Worm (Caenorhabditis elegans) whole organism, midembryonic: Measurements from ENCODE around the gene F48G7.10.

Experiments
- T22C8.4 ChIP-seq: fragments of 200-800 bp; sonication (Bioruptor generic); IDR thresholded peaks from 2 replicates; pipeline ENCODE4 v1.3.6; 2022; ENCODE audit warnings: missing genetic modification characterization, missing compliant biosample characterization
- cog-1 ChIP-seq: sonication (generic microtip); optimal IDR thresholded peaks from 2 replicates; lab custom pipeline; 2016; ENCODE audit warnings: missing genetic modification characterization, missing compliant biosample characterization
- flt-1 ChIP-seq: fragments of 200-800 bp; sonication (Bioruptor generic); IDR thresholded peaks from 2 replicates; pipeline ENCODE4 v1.3.6; 2022; ENCODE audit warnings: missing genetic modification characterization, missing compliant biosample characterization
- klf-2 ChIP-seq: fragments of 200-800 bp; sonication (Bioruptor generic); conservative IDR thresholded peaks from 2 replicates; pipeline ENCODE4 v1.3.6; 2022; ENCODE audit warnings: missing genetic modification reagents, missing genetic modification characterization, missing compliant biosample characterization
- med-1 ChIP-seq: sonication (generic microtip); optimal IDR thresholded peaks from 2 replicates; lab custom pipeline; 2017; ENCODE audit warnings: missing genetic modification characterization, mild to moderate bottlenecking, missing compliant biosample characterization, antibody characterized with exemption, missing genetic modification reagents; ENCODE audit not compliant: insufficient read depth
- ref-1 ChIP-seq: fragments of 200-800 bp; sonication (Bioruptor generic); conservative IDR thresholded peaks from 2 replicates; pipeline ENCODE4 v1.3.6; 2022; ENCODE audit warnings: missing genetic modification reagents, missing genetic modification characterization, missing compliant biosample characterization
- tab-1 ChIP-seq: fragments of 200-800 bp; sonication (Bioruptor generic); IDR thresholded peaks from 2 replicates; pipeline ENCODE4 v1.3.6; 2022; ENCODE audit warnings: missing genetic modification characterization, missing compliant biosample characterization
- ztf-23 ChIP-seq: fragments of 200-800 bp; sonication (Bioruptor generic); IDR thresholded peaks from 2 replicates; pipeline ENCODE4 v1.3.6; 2022; ENCODE audit warnings: missing genetic modification reagents, missing genetic modification characterization, missing compliant biosample characterization
- ztf-29 ChIP-seq: fragments of 200-800 bp; sonication (Bioruptor generic); IDR thresholded peaks from 2 replicates; pipeline ENCODE4 v1.3.6; 2022; ENCODE audit warnings: missing genetic modification reagents, missing genetic modification characterization, missing compliant biosample characterization

The F48G7.10 gene

ce11 chrV:634855-635254, at the start of gene F48G7.10:
TSS of gene F48G7.10 (minus strand) at chrV:634955.
- TF ChIP-seq ztf-23 (no peak), tab-1 (GFP tag; lab: Robert Waterston, UW) (no peak), klf-2 (no peak), ztf-29 (no peak), ref-1 (GFP tag; lab: Robert Waterston, UW) (no peak), cog-1 (tag; lab: Kevin White, UChicago) (no peak), T22C8.4 (GFP tag; lab: Robert Waterston, UW) (no peak), flt-1 (GFP tag; lab: Robert Waterston, UW) (no peak), med-1 (GFP tag; lab: Kevin White, UChicago) (no peak)

DNA sequence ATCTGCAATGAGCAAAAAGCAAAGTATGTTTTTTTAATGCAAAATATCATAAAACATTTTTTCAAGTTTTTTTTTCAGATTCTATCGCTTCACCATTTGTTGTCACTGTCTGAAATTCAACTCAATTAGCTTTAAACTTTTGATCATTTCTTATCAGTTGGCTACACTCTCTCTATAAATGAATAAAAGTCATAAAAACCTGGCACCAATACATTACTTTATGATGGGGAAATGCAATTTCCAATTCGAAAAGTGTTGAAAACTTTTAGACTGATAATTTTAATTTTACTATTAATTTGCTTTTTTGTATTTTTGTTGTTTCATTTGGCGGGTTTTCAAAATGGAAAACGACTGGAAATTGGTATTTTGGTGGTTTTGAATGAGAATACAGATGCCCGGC, 49.1 kb upstream of the F48G7.10 start, which contains the start of gene F31F4.1:
Gene F31F4.1 (plus strand): TSS at position 203 of the 400 bp plus-strand sequence.
- TF ChIP-seq klf-2: no peak
- TF ChIP-seq T22C8.4 (GFP tag; lab: Robert Waterston, UW): no peak
- no peak for TF ChIP-seq med-1 (GFP tag; lab: Kevin White, UChicago)

DNA sequence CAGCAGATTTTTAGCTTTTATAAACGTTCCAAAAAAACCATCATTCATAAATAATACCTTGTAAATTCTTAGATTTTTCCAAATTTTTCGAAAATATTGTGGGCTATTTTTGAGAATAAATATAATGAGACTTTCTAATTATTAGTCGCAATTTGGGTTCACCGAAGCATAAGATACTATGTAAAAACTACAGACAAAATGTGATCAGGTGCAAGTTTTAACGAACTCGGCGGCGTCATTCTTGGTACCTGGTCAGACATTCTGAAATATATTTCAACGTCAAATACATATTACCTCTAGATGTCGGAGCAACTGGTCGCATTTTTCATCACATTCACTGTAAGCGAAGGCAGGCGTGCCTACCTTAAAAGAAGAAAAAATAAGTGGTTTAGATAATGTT, 47.3 kb upstream of the F48G7.10 start, which contains the start of gene srx-23:
Gene srx-23 (plus strand): TSS at position 301 of the 400 bp plus-strand sequence.
- no peak for TF ChIP-seq klf-2
- no peak for TF ChIP-seq ztf-29

- TF ChIP-seq med-1 (GFP tag; lab: Kevin White, UChicago) (no peak), ref-1 (GFP tag; lab: Robert Waterston, UW) (no peak), ztf-23 (no peak), ztf-29 (no peak), T22C8.4 (GFP tag; lab: Robert Waterston, UW) (no peak), klf-2 (no peak), cog-1 (tag; lab: Kevin White, UChicago) (no peak), flt-1 (GFP tag; lab: Robert Waterston, UW) (no peak), tab-1 (GFP tag; lab: Robert Waterston, UW) (no peak)
These were observed 44.9 kb upstream of the F48G7.10 start, which contains the start of gene srx-22 for ce11 chrV:679663-680062. TSS of gene srx-22 (plus strand) at chrV:679963.

- TF ChIP-seq ztf-23 (no peak), cog-1 (tag; lab: Kevin White, UChicago) (no peak), T22C8.4 (GFP tag; lab: Robert Waterston, UW) (no peak), ztf-29 (no peak), ref-1 (GFP tag; lab: Robert Waterston, UW) (no peak), tab-1 (GFP tag; lab: Robert Waterston, UW) (no peak), med-1 (GFP tag; lab: Kevin White, UChicago) (no peak), klf-2 (no peak), flt-1 (GFP tag; lab: Robert Waterston, UW) (no peak)
These were observed 41.9 kb upstream of the F48G7.10 start, which contains the start of the genes fbxa-72 and srx-21 for ce11 chrV:676550-677084. TSS of gene fbxa-72 (minus strand) at chrV:676753. TSS of gene srx-21 (plus strand) at chrV:677034.

DNA sequence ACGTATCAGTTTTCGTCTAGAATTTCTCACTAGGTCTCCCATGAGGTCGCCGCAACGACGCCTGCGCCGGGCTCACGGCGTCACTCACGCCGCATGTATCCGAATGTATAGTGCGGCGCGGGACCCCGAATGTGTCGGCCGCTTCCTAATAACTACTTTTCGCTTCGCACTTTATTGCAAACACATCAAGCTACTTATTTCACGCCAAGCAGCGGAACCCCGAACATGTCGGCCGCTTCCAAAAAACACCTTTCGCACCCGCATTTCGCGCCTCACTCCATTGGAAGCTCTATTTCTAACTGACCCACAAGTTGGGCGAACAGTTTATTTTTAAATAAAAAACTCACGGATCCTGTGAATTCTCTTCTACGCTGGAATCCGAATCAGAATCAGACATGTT, 41.3 kb upstream of the F48G7.10 start:
- TF ChIP-seq flt-1 (GFP tag; lab: Robert Waterston, UW): no peak
- TF ChIP-seq cog-1 (tag; lab: Kevin White, UChicago): no peak
- TF ChIP-seq ztf-29: no peak
- TF ChIP-seq T22C8.4 (GFP tag; lab: Robert Waterston, UW): no peak
- no peak for TF ChIP-seq klf-2
- TF ChIP-seq ref-1 (GFP tag; lab: Robert Waterston, UW): no peak
- TF ChIP-seq tab-1 (GFP tag; lab: Robert Waterston, UW): no peak
- TF ChIP-seq ztf-23: no peak
- TF ChIP-seq med-1 (GFP tag; lab: Kevin White, UChicago): no peak

DNA sequence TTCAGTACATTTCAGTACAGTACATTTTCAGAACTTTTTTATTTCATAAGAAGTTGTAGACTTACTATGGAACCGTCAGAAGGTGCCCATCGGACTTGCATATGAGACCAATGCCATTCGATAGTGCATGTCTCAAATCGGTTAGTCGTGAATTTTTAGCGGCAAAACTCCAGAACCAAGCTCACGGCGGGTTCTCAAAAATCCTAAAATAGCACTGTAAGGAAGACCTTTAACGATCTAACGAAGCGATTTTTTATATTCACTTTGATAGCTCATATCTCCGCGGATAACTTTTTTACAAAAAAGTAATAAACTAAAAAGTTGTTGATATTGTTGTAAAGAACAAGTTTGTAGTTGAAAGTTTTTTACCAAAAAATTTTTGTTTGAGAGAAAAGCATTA, 39.5 kb upstream of the F48G7.10 start, which contains the start of gene sru-25:
Gene sru-25 (minus strand): TSS at position 101 of the 400 bp plus-strand sequence.
- no peak for TF ChIP-seq tab-1 (GFP tag; lab: Robert Waterston, UW)
- no peak for TF ChIP-seq ztf-23
- TF ChIP-seq ztf-29: no peak
- TF ChIP-seq flt-1 (GFP tag; lab: Robert Waterston, UW): no peak

ce11 chrV:671342-671741, 36.6 kb upstream of the F48G7.10 start, which contains the start of gene sru-24:
TSS of gene sru-24 (minus strand) at chrV:671442.
- TF ChIP-seq med-1 (GFP tag; lab: Kevin White, UChicago): no peak

DNA sequence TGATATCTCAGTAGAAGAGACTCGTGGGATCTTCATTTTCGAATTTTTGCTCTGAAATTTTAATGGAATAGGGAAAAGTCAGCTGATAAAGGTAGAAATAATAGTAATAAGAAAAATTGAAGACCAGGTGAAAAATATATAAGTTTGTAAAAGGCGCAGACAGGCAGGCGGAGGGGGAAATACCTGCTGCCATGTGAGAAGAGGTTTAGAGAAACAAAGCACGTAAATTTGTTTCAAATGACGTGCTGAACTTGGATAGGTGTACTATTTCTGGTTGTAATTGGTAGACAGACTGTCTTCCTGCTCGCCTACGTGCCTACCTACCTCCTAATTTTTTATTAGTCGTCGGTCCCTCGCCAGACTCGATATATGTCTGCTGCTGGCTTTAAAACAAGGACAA, 32.7 kb upstream of the F48G7.10 start, which contains the start of gene nhr-180:
Gene nhr-180 (minus strand): TSS at position 52 of the 400 bp plus-strand sequence.
- no peak for TF ChIP-seq ztf-29
- TF ChIP-seq tab-1 (GFP tag; lab: Robert Waterston, UW): no peak
- no peak for TF ChIP-seq cog-1 (tag; lab: Kevin White, UChicago)
- no peak for TF ChIP-seq med-1 (GFP tag; lab: Kevin White, UChicago)
- no peak for TF ChIP-seq ztf-23
- no peak for TF ChIP-seq T22C8.4 (GFP tag; lab: Robert Waterston, UW)
- TF ChIP-seq flt-1 (GFP tag; lab: Robert Waterston, UW): no peak

DNA sequence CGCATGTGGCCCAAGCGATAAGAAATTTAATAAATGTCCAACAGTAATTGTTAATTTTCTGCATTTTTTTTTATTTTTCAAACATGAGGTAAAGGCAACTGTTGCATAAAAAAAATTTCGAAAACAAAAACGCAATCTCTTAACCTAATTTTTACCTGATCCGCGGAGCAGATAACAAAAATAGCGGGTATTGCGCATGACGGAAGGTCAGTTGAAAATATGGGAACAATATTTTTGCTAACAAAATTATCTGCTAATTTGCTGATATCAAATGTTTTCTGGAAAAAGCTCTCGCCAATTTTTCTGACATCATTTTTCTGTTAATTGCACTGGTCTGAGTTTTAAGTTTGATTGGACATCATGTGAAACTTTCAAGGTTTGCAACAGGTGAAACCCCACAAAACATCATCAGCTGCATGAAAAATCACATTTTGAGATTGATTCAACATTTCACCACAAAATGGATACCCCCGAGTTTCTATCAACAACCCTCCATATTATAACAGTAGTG, 29.6 kb upstream of the F48G7.10 start, which contains the start of the genes F31F4.11 and srh-266:
Gene F31F4.11 (minus strand): TSS at position 101 of the 511 bp plus-strand sequence.
Gene srh-266 (plus strand): TSS at position 461 of the 511 bp plus-strand sequence.
- TF ChIP-seq ztf-23 (no peak), ztf-29 (no peak), ref-1 (GFP tag; lab: Robert Waterston, UW) (no peak), tab-1 (GFP tag; lab: Robert Waterston, UW) (no peak), flt-1 (GFP tag; lab: Robert Waterston, UW) (no peak), T22C8.4 (GFP tag; lab: Robert Waterston, UW) (no peak), med-1 (GFP tag; lab: Kevin White, UChicago) (no peak), klf-2 (no peak), cog-1 (tag; lab: Kevin White, UChicago) (no peak)
